Worm (Caenorhabditis elegans) whole organism, L1 larva: ENCODE data around the gene Y62E10A.19.
A peak's percentile ranks its signal among the peaks of the same experiment; 100 is the strongest.

Experiments
- Y116A8C.19 ChIP-seq: sonication (generic microtip); optimal IDR thresholded peaks from 2 replicates; lab custom pipeline; 2016; ENCODE audit warnings: missing compliant biosample characterization, missing genetic modification characterization, borderline replicate concordance
- alr-1 ChIP-seq: fragments of 200-800 bp; sonication (Bioruptor generic); optimal IDR thresholded peaks from 2 replicates; lab custom pipeline; 2018; ENCODE audit warnings: borderline replicate concordance, mild to moderate bottlenecking, missing genetic modification characterization, missing compliant biosample characterization
- dpl-1 ChIP-seq, 3 experiments: fragments of 150-350 bp in 2 of 3; sonication (generic microtip) in 1 of 3; optimal IDR thresholded peaks; 2 replicates each; lab custom pipeline; 2014 to 2017; ENCODE audit warnings: missing biosample characterization in 3 of 3, missing genetic modification characterization in 3 of 3, missing genetic modification reagents in 3 of 3
- elt-3 ChIP-seq, 6 experiments: fragments of 150-350 bp in 1 of 6; sonication (generic microtip); optimal IDR thresholded peaks; 2 replicates each; lab custom pipeline; 2017 to 2018; ENCODE audit warnings: missing biosample characterization in 6 of 6, missing genetic modification characterization in 6 of 6, inconsistent platforms in 1 of 6
- fkh-10 ChIP-seq: sonication (generic microtip); optimal IDR thresholded peaks from 2 replicates; lab custom pipeline; 2017; ENCODE audit warnings: missing biosample characterization, missing genetic modification reagents, missing genetic modification characterization
- lsy-2 ChIP-seq, 2 experiments: fragments of 150-350 bp; optimal IDR thresholded peaks; 2 replicates each; lab custom pipeline; 2014; ENCODE audit warnings: missing biosample characterization in 2 of 2, missing genetic modification characterization in 2 of 2
- mdl-1 ChIP-seq, 2 experiments: fragments of 150-350 bp; optimal IDR thresholded peaks; 2 replicates each; lab custom pipeline; 2014 to 2017; ENCODE audit warnings: missing biosample characterization in 2 of 2, missing genetic modification characterization in 2 of 2, inconsistent platforms in 1 of 2
- mep-1 ChIP-seq: fragments of 150-350 bp; optimal IDR thresholded peaks from 2 replicates; lab custom pipeline; 2014; ENCODE audit warnings: missing biosample characterization, missing genetic modification characterization
- nhr-237 ChIP-seq: fragments of 150-350 bp; optimal IDR thresholded peaks from 2 replicates; lab custom pipeline; 2014; ENCODE audit warnings: missing biosample characterization, missing genetic modification characterization
- pax-3 ChIP-seq: fragments of 200-800 bp; sonication (Bioruptor generic); optimal IDR thresholded peaks from 2 replicates; lab custom pipeline; 2018; ENCODE audit warnings: mild to moderate bottlenecking, missing genetic modification characterization, moderate library complexity, missing compliant biosample characterization
- sox-4 ChIP-seq: sonication (generic microtip); optimal IDR thresholded peaks from 2 replicates; lab custom pipeline; 2016; ENCODE audit warnings: missing genetic modification characterization, missing compliant biosample characterization
- tbx-2 ChIP-seq: sonication (generic microtip); optimal IDR thresholded peaks from 2 replicates; lab custom pipeline; 2016; ENCODE audit warnings: missing genetic modification characterization, missing compliant biosample characterization
- ztf-4 ChIP-seq: fragments of 150-350 bp; optimal IDR thresholded peaks from 2 replicates; lab custom pipeline; 2014; ENCODE audit warnings: missing biosample characterization, missing genetic modification characterization

- TF ChIP-seq fkh-10 (GFP tag; lab: Kevin White, UChicago) (no peak), mdl-1 (tag; optimal IDR thresholded peaks at IDR 0.05; lab: Kevin White, UChicago) (no peak), lsy-2 (tag; optimal IDR thresholded peaks at IDR 0.05; lab: Kevin White, UChicago) (peak; percentile 52 to 91), dpl-1 (GFP tag; optimal IDR thresholded peaks at IDR 0.05; lab: Kevin White, UChicago) (peak; percentile 6 to 39 (median 26)), ztf-4 (no peak), pax-3 (tag; lab: Kevin White, UChicago) (no peak), sox-4 (tag; lab: Kevin White, UChicago) (no peak), elt-3 (tag; optimal IDR thresholded peaks at IDR 0.05; lab: Kevin White, UChicago) (no peak), nhr-237 (tag; lab: Kevin White, UChicago) (no peak), alr-1 (no peak), mep-1 (tag; lab: Kevin White, UChicago) (no peak), tbx-2 (tag; lab: Kevin White, UChicago) (no peak), Y116A8C.19 (tag; lab: Kevin White, UChicago) (no peak)
Observed at ce11 chrIV:13370235-13370739, 37.8 kb downstream of the Y62E10A.19 start, which contains the start of the genes rla-2, popl-7 and Y62E10A.24.
